Fruit fly (Drosophila melanogaster) whole organism, prepupa: Measurements from ENCODE around the gene SerRS.

Experiments
- Blimp-1 ChIP-seq: fragments of 200-800 bp; sonication (Bioruptor generic); optimal IDR thresholded peaks from 3 replicates; lab custom pipeline; 2017; ENCODE audit warnings: missing biosample characterization, missing genetic modification characterization, mild to moderate bottlenecking, moderate library complexity, missing genetic modification reagents
- CG6808 ChIP-seq: fragments of 200-800 bp; sonication (Bioruptor generic); optimal IDR thresholded peaks from 3 replicates; lab custom pipeline; 2017; ENCODE audit warnings: missing biosample characterization, missing genetic modification characterization, mild to moderate bottlenecking, moderate library complexity, missing genetic modification reagents
- CG6854 ChIP-seq: fragments of 200-800 bp; sonication (Bioruptor generic); optimal IDR thresholded peaks from 2 replicates; lab custom pipeline; 2017; ENCODE audit warnings: missing biosample characterization, mild to moderate bottlenecking, missing genetic modification characterization
- esn ChIP-seq: fragments of 200-800 bp; sonication (Bioruptor generic); optimal IDR thresholded peaks from 2 replicates; lab custom pipeline; 2016; ENCODE audit warnings: missing biosample characterization, mild to moderate bottlenecking, missing genetic modification characterization, moderate library complexity
- fd59A ChIP-seq: fragments of 200-800 bp; sonication (Bioruptor generic); optimal IDR thresholded peaks from 2 replicates; lab custom pipeline; 2017; ENCODE audit warnings: missing biosample characterization, mild to moderate bottlenecking, missing genetic modification characterization, missing genetic modification reagents
- lz ChIP-seq: fragments of 200-800 bp; sonication (Bioruptor generic); optimal IDR thresholded peaks from 3 replicates; lab custom pipeline; 2016; ENCODE audit warnings: missing biosample characterization, missing genetic modification characterization

DNA sequence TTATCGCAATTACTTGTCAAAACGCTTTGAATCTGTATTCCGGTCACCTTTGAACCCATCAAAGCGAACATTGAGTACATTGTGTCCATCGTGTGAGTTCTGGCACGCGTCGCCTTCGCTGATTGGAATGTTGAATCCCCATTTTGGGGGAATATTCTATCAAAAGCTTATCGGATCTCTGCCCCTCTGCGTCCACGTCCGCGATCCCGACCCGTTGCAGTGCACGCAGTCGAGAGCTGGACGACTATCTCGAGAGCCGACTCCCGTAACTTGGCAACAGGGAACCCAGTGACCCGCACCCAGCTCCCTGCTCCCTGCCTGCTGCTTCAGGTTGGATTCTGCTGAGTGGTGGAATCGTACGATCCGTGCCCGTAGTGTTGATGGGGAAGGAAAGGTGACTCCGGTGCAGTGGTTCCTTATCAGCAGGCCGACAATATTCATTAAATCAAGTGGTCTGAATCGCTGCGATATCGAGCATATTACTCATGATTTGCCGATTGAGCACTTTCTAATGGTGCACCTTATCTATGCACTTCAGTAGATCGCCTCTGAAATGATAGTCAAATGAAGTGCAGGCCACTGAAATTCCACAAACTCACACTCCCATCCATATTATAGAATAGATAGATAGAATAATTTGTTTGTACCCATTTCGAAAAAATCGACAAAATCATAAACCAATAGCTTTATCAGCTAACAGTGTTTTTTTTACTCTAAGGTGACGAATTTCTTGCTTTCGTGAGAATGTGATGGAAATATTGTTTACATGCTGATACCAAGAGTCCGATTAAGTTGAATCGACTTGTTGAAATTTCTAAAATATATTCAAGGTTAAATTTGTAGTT is 7.7 kb upstream of the SerRS start:
- TF ChIP-seq CG6854 (GFP tag; lab: Kevin White, UChicago) (no peak), lz (GFP tag; lab: Kevin White, UChicago) (no peak), fd59A (GFP tag; lab: Kevin White, UChicago) (no peak), CG6808 (GFP tag; lab: Kevin White, UChicago) (no peak), esn (GFP tag; lab: Kevin White, UChicago) (no peak), Blimp-1 (GFP tag; lab: Kevin White, UChicago) (no peak)
